Worm (Caenorhabditis elegans) whole organism, L1 larva: Measurements from ENCODE around the gene ins-8.
A peak's percentile ranks its signal among the peaks of the same experiment; 100 is the strongest.

ENCODE experiments used
- C16A3.4 ChIP-seq: fragments of 150-350 bp; optimal IDR thresholded peaks from 2 replicates; lab custom pipeline; 2014; ENCODE audit warnings: missing biosample characterization, missing genetic modification characterization
- alr-1 ChIP-seq: fragments of 200-800 bp; sonication (Bioruptor generic); optimal IDR thresholded peaks from 2 replicates; lab custom pipeline; 2018; ENCODE audit warnings: borderline replicate concordance, mild to moderate bottlenecking, missing genetic modification characterization, missing compliant biosample characterization
- blmp-1 ChIP-seq: fragments of 150-350 bp; optimal IDR thresholded peaks from 2 replicates; lab custom pipeline; 2014; ENCODE audit warnings: missing biosample characterization, missing genetic modification characterization
- ceh-8 ChIP-seq: fragments of 200-800 bp; sonication (Bioruptor generic); optimal IDR thresholded peaks from 2 replicates; lab custom pipeline; 2018; ENCODE audit warnings: mild to moderate bottlenecking, missing genetic modification characterization, moderate library complexity, missing compliant biosample characterization
- ceh-88 ChIP-seq: fragments of 200-800 bp; sonication (Bioruptor generic); IDR thresholded peaks from 2 replicates; pipeline ENCODE4 v1.3.6; 2022; ENCODE audit warnings: missing genetic modification characterization, missing compliant biosample characterization
- ces-1 ChIP-seq: fragments of 150-350 bp; optimal IDR thresholded peaks from 2 replicates; lab custom pipeline; 2014; ENCODE audit warnings: missing biosample characterization, missing genetic modification reagents, missing genetic modification characterization
- dpl-1 ChIP-seq, 3 experiments: fragments of 150-350 bp in 2 of 3; sonication (generic microtip) in 1 of 3; optimal IDR thresholded peaks; 2 replicates each; lab custom pipeline; 2014 to 2017; ENCODE audit warnings: missing biosample characterization in 3 of 3, missing genetic modification characterization in 3 of 3, missing genetic modification reagents in 3 of 3
- efl-1 ChIP-seq, 4 experiments: fragments of 150-350 bp; optimal IDR thresholded peaks in 3 of 4; peaks in 1 of 4; 1 replicate in 1 of 4; 2 replicates in 3 of 4; lab custom pipeline; 2014; ENCODE audit warnings: missing biosample characterization in 2 of 4, missing genetic modification characterization in 2 of 4, missing genetic modification reagents in 2 of 4
- elt-2 ChIP-seq: sonication (generic microtip); optimal IDR thresholded peaks from 2 replicates; lab custom pipeline; 2016; ENCODE audit warnings: missing genetic modification characterization, mild to moderate bottlenecking, inconsistent platforms, missing compliant biosample characterization, missing genetic modification reagents
- elt-3 ChIP-seq, 6 experiments: fragments of 150-350 bp in 1 of 6; sonication (generic microtip); optimal IDR thresholded peaks; 2 replicates each; lab custom pipeline; 2017 to 2018; ENCODE audit warnings: missing biosample characterization in 6 of 6, missing genetic modification characterization in 6 of 6, inconsistent platforms in 1 of 6
- fos-1 ChIP-seq: fragments of 150-350 bp; optimal IDR thresholded peaks from 2 replicates; lab custom pipeline; 2014; ENCODE audit warnings: missing biosample characterization, missing genetic modification characterization
- jun-1 ChIP-seq: fragments of 150-350 bp; optimal IDR thresholded peaks from 2 replicates; lab custom pipeline; 2014; ENCODE audit warnings: missing biosample characterization, missing genetic modification reagents, missing genetic modification characterization
- lin-13 ChIP-seq: fragments of 150-350 bp; optimal IDR thresholded peaks from 2 replicates; lab custom pipeline; 2014; ENCODE audit warnings: missing biosample characterization, missing genetic modification reagents, missing genetic modification characterization
- lin-35 ChIP-seq, 2 experiments: fragments of 150-350 bp; optimal IDR thresholded peaks; 2 replicates each; lab custom pipeline; 2014; ENCODE audit warnings: missing biosample characterization in 2 of 2, missing genetic modification characterization in 2 of 2, missing genetic modification reagents in 2 of 2
- lir-3 ChIP-seq: sonication (generic microtip); optimal IDR thresholded peaks from 2 replicates; lab custom pipeline; 2016; ENCODE audit warnings: mild to moderate bottlenecking, missing genetic modification characterization, moderate library complexity, missing compliant biosample characterization; ENCODE audit not compliant: poor library complexity
- mab-9 ChIP-seq: fragments of 200-800 bp; sonication (Bioruptor generic); IDR thresholded peaks from 2 replicates; pipeline ENCODE4 v1.3.6; 2022; ENCODE audit warnings: missing genetic modification reagents, missing genetic modification characterization, missing compliant biosample characterization
- mef-2 ChIP-seq: fragments of 150-350 bp; optimal IDR thresholded peaks from 2 replicates; lab custom pipeline; 2014; ENCODE audit warnings: missing biosample characterization, missing genetic modification characterization
- mep-1 ChIP-seq: fragments of 150-350 bp; optimal IDR thresholded peaks from 2 replicates; lab custom pipeline; 2014; ENCODE audit warnings: missing biosample characterization, missing genetic modification characterization
- nhr-19 ChIP-seq: fragments of 200-800 bp; sonication (Bioruptor generic); conservative IDR thresholded peaks from 2 replicates; pipeline ENCODE4 v1.3.6; 2022; ENCODE audit warnings: missing genetic modification characterization, missing compliant biosample characterization
- nhr-20 ChIP-seq: sonication (generic microtip); optimal IDR thresholded peaks from 2 replicates; lab custom pipeline; 2016; ENCODE audit warnings: mild to moderate bottlenecking, missing genetic modification characterization, missing compliant biosample characterization
- nhr-28 ChIP-seq: fragments of 150-350 bp; optimal IDR thresholded peaks from 2 replicates; lab custom pipeline; 2014; ENCODE audit warnings: missing biosample characterization, missing genetic modification characterization
- nhr-47 ChIP-seq: sonication (generic microtip); optimal IDR thresholded peaks from 2 replicates; lab custom pipeline; 2016; ENCODE audit warnings: mild to moderate bottlenecking, missing genetic modification characterization, moderate library complexity, missing compliant biosample characterization
- nhr-71 ChIP-seq: sonication (generic microtip); optimal IDR thresholded peaks from 2 replicates; lab custom pipeline; 2016; ENCODE audit warnings: mild to moderate bottlenecking, missing genetic modification characterization, moderate library complexity, missing compliant biosample characterization
- nhr-76 ChIP-seq: sonication (generic microtip); optimal IDR thresholded peaks from 2 replicates; lab custom pipeline; 2017; ENCODE audit warnings: missing biosample characterization, missing genetic modification characterization
- nhr-85 ChIP-seq: sonication (generic microtip); peaks from one replicate; lab custom pipeline; 2016; ENCODE audit warnings: missing genetic modification characterization, inconsistent platforms, missing compliant biosample characterization
- pax-3 ChIP-seq: fragments of 200-800 bp; sonication (Bioruptor generic); optimal IDR thresholded peaks from 2 replicates; lab custom pipeline; 2018; ENCODE audit warnings: mild to moderate bottlenecking, missing genetic modification characterization, moderate library complexity, missing compliant biosample characterization
- pqm-1 ChIP-seq: sonication (generic microtip); optimal IDR thresholded peaks from 3 replicates; lab custom pipeline; 2017; ENCODE audit warnings: missing biosample characterization, missing genetic modification characterization
- rnt-1 ChIP-seq: sonication (generic microtip); optimal IDR thresholded peaks from 2 replicates; lab custom pipeline; 2016; ENCODE audit warnings: mild to moderate bottlenecking, missing genetic modification characterization, moderate library complexity, missing compliant biosample characterization
- skn-1 ChIP-seq: fragments of 150-350 bp; optimal IDR thresholded peaks from 2 replicates; lab custom pipeline; 2014; ENCODE audit warnings: missing biosample characterization, missing genetic modification characterization
- sox-4 ChIP-seq: sonication (generic microtip); optimal IDR thresholded peaks from 2 replicates; lab custom pipeline; 2016; ENCODE audit warnings: missing genetic modification characterization, missing compliant biosample characterization
- sptf-1 ChIP-seq: fragments of 150-350 bp; optimal IDR thresholded peaks from 2 replicates; lab custom pipeline; 2014; ENCODE audit warnings: missing biosample characterization, missing genetic modification characterization
- sup-37 ChIP-seq: fragments of 200-800 bp; sonication (Bioruptor generic); optimal IDR thresholded peaks from 2 replicates; lab custom pipeline; 2018; ENCODE audit warnings: mild to moderate bottlenecking, missing genetic modification characterization, missing compliant biosample characterization
- swsn-7 ChIP-seq: sonication (generic microtip); optimal IDR thresholded peaks from 2 replicates; lab custom pipeline; 2016; ENCODE audit warnings: missing genetic modification characterization, missing compliant biosample characterization
- unc-130 ChIP-seq: fragments of 150-350 bp; optimal IDR thresholded peaks from 2 replicates; lab custom pipeline; 2017; ENCODE audit warnings: missing biosample characterization, missing genetic modification characterization, inconsistent platforms
- unc-62 ChIP-seq: fragments of 150-350 bp; optimal IDR thresholded peaks from 2 replicates; lab custom pipeline; 2014; ENCODE audit warnings: missing biosample characterization, missing genetic modification reagents, missing genetic modification characterization
- unc-98 ChIP-seq: fragments of 200-800 bp; sonication (Bioruptor generic); IDR thresholded peaks from 2 replicates; pipeline ENCODE4 v1.3.6; 2022; ENCODE audit warnings: missing genetic modification characterization, missing compliant biosample characterization
- vab-15 ChIP-seq: sonication (generic microtip); optimal IDR thresholded peaks from 2 replicates; lab custom pipeline; 2017; ENCODE audit warnings: missing genotype, mild to moderate bottlenecking, missing genetic modification characterization, missing compliant biosample characterization
- ztf-4 ChIP-seq: fragments of 150-350 bp; optimal IDR thresholded peaks from 2 replicates; lab custom pipeline; 2014; ENCODE audit warnings: missing biosample characterization, missing genetic modification characterization

ins-8 gene

DNA sequence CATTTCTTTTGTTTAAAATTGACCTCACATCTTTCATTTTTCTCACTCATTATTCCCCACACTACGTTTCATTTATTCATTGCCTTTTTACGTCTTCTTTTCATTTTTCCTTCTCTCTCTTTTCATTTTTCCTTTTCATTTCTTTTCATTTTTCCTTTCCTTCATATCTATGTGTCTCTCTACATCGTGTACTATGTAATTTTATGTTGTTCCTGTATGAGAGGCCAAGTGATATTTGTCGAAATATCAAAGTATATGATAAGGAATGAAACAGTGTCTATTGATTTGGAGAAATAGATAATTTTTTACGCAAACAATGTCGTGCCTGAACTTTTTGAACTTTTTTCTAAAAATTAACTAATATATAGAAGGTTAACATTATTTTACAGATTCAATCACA lies 35.7 kb upstream of the ins-8 start (continued):
- no peak for TF ChIP-seq nhr-76 (tag; lab: Kevin White, UChicago)
- TF ChIP-seq sup-37 (GFP tag; lab: Kevin White, UChicago): no peak
- TF ChIP-seq pax-3 (tag; lab: Kevin White, UChicago): no peak
- TF ChIP-seq lin-35 (GFP tag; optimal IDR thresholded peaks at IDR 0.05; lab: Kevin White, UChicago): peak in 1 of 2 experiments; percentile 50
- no peak for TF ChIP-seq unc-62 (GFP tag; lab: Kevin White, UChicago)
- TF ChIP-seq rnt-1 (tag; lab: Kevin White, UChicago): no peak
- TF ChIP-seq elt-2 (tag; lab: Kevin White, UChicago): peak; percentile 56
- TF ChIP-seq ztf-4 (tag; lab: Kevin White, UChicago): peak; percentile 5
- TF ChIP-seq nhr-19 (GFP tag; lab: Robert Waterston, UW): no peak; the same call in 1 of the 2 replicates
- no peak for TF ChIP-seq lir-3 (tag; lab: Kevin White, UChicago)
- no peak for TF ChIP-seq ceh-8 (GFP tag; lab: Kevin White, UChicago)
- TF ChIP-seq pqm-1: no peak
- no peak for TF ChIP-seq nhr-28 (tag; lab: Kevin White, UChicago)
- no peak for TF ChIP-seq ces-1 (GFP tag; lab: Kevin White, UChicago)
- peak; percentile 59 for TF ChIP-seq nhr-85
- no peak for TF ChIP-seq fos-1 (tag; lab: Kevin White, UChicago)
- TF ChIP-seq sox-4 (tag; lab: Kevin White, UChicago): no peak
- peak in 5 of 6 experiments; percentile 49 to 81 (median 66) for TF ChIP-seq elt-3 (tag; optimal IDR thresholded peaks at IDR 0.05; lab: Kevin White, UChicago)
- peak; percentile 14 for TF ChIP-seq C16A3.4 (tag; lab: Kevin White, UChicago)
- TF ChIP-seq alr-1 (tag; lab: Kevin White, UChicago): no peak
- peak; percentile 41 for TF ChIP-seq nhr-20
- no peak for TF ChIP-seq skn-1 (tag; lab: Kevin White, UChicago)
- TF ChIP-seq unc-130 (tag; lab: Kevin White, UChicago): no peak
- no peak for TF ChIP-seq unc-98 (GFP tag; lab: Robert Waterston, UW)
- no peak for TF ChIP-seq efl-1 (optimal IDR thresholded peaks at IDR 0.05; lab: Kevin White, UChicago)
- TF ChIP-seq efl-1 (GFP tag; optimal IDR thresholded peaks at IDR 0.05 in 1 of 2; lab: Kevin White, UChicago): peak in 1 of 2 experiments; percentile 6
- TF ChIP-seq blmp-1 (tag; lab: Kevin White, UChicago): peak; percentile 98
- no peak for TF ChIP-seq sptf-1 (tag; lab: Kevin White, UChicago)

- TF ChIP-seq ceh-88 (GFP tag; lab: Robert Waterston, UW) (no peak), efl-1 (optimal IDR thresholded peaks at IDR 0.05; lab: Kevin White, UChicago) (no peak), efl-1 (GFP tag; optimal IDR thresholded peaks at IDR 0.05 in 1 of 2; lab: Kevin White, UChicago) (peak in 1 of 2 experiments; percentile 48)
These were observed 33.5 kb upstream of the ins-8 start for ce11 chrIV:9714264-9714663.

ce11 chrIV:9712782-9713181 lies 32.0 kb upstream of the ins-8 start, which contains the start of gene K01H12.4:
Gene K01H12.4 (plus strand): TSS chrIV:9713082.
- TF ChIP-seq sup-37 (GFP tag; lab: Kevin White, UChicago) (no peak), unc-130 (tag; lab: Kevin White, UChicago) (no peak), mef-2 (tag; lab: Kevin White, UChicago) (no peak), lir-3 (tag; lab: Kevin White, UChicago) (no peak), mep-1 (tag; lab: Kevin White, UChicago) (no peak), blmp-1 (tag; lab: Kevin White, UChicago) (no peak), jun-1 (tag; lab: Kevin White, UChicago) (no peak), efl-1 (optimal IDR thresholded peaks at IDR 0.05; lab: Kevin White, UChicago) (no peak), efl-1 (GFP tag; optimal IDR thresholded peaks at IDR 0.05 in 1 of 2; lab: Kevin White, UChicago) (no peak), elt-2 (tag; lab: Kevin White, UChicago) (no peak), nhr-20 (no peak), mab-9 (GFP tag; lab: Robert Waterston, UW) (no peak), lin-13 (GFP tag; lab: Kevin White, UChicago) (no peak), pax-3 (tag; lab: Kevin White, UChicago) (no peak), nhr-47 (tag; lab: Kevin White, UChicago) (no peak), dpl-1 (GFP tag; optimal IDR thresholded peaks at IDR 0.05; lab: Kevin White, UChicago) (no peak), swsn-7 (tag; lab: Kevin White, UChicago) (no peak), vab-15 (no peak), nhr-71 (tag; lab: Kevin White, UChicago) (no peak)
